Fruit fly (Drosophila melanogaster) whole organism, embryonic: ENCODE results near the gene Pex2.

Experiments used
- Antp ChIP-seq: fragments of 200-800 bp; sonication (Bioruptor generic); optimal IDR thresholded peaks from 3 replicates; lab custom pipeline; 2016; ENCODE audit warnings: missing biosample characterization, missing genetic modification characterization
- CG11696 ChIP-seq: fragments of 200-800 bp; sonication (Bioruptor generic); IDR thresholded peaks from 2 replicates; pipeline ENCODE4 v1.3.6; 2022; ENCODE audit warnings: missing biosample characterization, missing genetic modification characterization
- Camta ChIP-seq: fragments of 200-800 bp; sonication (Bioruptor generic); optimal IDR thresholded peaks from 2 replicates; lab custom pipeline; 2016; ENCODE audit warnings: missing biosample characterization, missing genetic modification characterization
- Stat92E ChIP-seq, 3 experiments: fragments of >200 bp in 2 of 3; fragments of 200-800 bp in 1 of 3; sonication (Bioruptor generic) in 1 of 3; optimal IDR thresholded peaks; 2 replicates each; lab custom pipeline; 2017 to 2019; ENCODE audit warnings: missing biosample characterization in 3 of 3, missing genetic modification characterization in 3 of 3, mild to moderate bottlenecking in 1 of 3, moderate library complexity in 1 of 3

- no peak for TF ChIP-seq CG11696 (GFP tag; lab: Robert Waterston, UW)
- TF ChIP-seq Stat92E (GFP tag; optimal IDR thresholded peaks at IDR 0.05; lab: Kevin White, UChicago): no peak
- TF ChIP-seq Camta: no peak
- no peak for TF ChIP-seq Antp (GFP tag; lab: Kevin White, UChicago)
These were observed 32.0 kb upstream of the Pex2 start, which contains the start of gene Gr66a for dm6 chr3L:8306880-8307279.
